Fruit fly (Drosophila melanogaster): ENCODE results near the gene kto.

kto gene

DNA sequence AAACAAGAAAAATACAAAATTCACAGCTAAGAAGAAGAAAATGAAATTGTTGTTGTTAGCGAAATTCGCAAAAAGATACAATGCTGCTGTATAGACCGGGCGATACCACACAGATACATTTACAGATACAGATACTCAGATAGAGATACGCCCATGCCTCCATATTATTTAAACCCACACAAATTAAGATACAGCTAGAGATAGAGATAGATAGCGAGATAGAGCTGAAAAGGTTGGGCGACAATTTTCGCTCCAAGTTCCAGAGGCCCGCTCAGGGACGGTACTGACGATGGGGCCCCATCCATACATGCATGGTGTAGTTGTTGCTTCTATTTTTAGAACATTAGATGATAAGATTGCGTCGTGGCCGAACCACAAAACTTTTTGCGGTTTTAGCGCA, 48.8 kb upstream of the kto start (continued):
- TF ChIP-seq CG32767 (GFP tag; IDR thresholded peaks at IDR 0.05) (no peak), CG12769 (tag; optimal IDR thresholded peaks at IDR 0.05) (peak; percentile 18), rib (GFP tag; IDR thresholded peaks at IDR 0.05) (peak; percentile 36; the same call in 1 of the 2 replicates), Atf3 (GFP tag; optimal IDR thresholded peaks at IDR 0.05) (no peak)

DNA sequence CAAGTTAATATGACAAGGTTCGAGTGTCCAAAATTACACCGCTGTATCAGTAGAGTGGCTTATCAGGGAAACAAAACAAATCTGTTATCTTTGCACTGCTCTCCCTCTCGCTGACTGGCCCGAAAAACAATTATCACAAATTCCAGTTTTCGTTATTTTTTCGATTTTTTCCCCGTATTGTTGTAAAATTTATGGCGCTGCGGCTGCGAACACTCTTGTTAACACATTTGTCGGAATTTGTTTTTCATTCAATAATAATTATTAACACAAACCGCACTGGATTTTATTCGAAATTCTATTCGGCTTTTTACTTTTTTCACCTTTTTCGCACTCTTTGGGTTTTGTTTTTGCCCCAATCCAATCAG, 45.9 kb upstream of the kto start:
- TF ChIP-seq chinmo (GFP tag; IDR thresholded peaks at IDR 0.05; ENCODE audit: partially characterized antibody) (no peak), exex (tag; optimal IDR thresholded peaks at IDR 0.05) (peak; percentile 31), Lpt (GFP tag; optimal IDR thresholded peaks at IDR 0.05) (no peak), tup (GFP tag; optimal IDR thresholded peaks at IDR 0.05) (no peak), sd (tag; optimal IDR thresholded peaks at IDR 0.05) (peak; percentile 68)

DNA sequence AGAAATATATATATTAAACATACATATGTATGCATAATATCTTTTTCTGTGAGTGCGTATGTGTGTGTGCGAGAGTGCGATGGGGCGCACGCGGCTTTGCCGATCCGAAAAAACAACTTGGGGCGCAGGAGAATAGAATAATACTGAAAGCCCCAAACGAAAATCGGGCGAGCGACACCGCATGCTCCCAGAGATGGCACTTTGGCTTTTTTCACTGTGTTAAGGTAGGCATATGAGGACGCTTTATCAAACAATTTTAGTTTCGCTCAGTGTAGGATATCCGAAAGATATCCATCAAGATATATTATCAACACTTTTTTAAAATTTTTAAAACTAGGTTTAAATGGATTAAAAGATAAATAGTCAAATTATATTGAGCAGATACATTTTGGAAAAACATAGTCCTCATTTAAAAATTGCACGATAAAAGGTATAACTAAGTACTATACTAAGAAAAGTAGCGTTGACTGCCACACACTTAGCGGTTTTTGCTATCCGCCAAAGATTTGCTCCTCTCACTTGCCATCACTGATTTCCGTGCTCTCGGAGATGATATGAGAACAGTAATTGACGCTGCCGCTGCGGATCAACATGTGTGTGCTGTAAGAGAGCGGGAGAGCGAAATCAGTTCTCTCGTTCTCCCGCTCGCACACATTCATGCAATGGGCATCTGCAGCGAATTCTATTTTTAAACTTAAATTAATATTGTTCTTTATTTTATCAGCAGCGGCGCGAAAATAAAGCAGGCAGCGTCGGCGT, 45.3 kb upstream of the kto start:
- TF ChIP-seq Elba2 (GFP tag; optimal IDR thresholded peaks at IDR 0.05) (no peak), Oaz (GFP tag; IDR thresholded peaks at IDR 0.05) (no peak), Dp (GFP tag; optimal IDR thresholded peaks at IDR 0.05) (no peak), esg (GFP tag; conservative IDR thresholded peaks at IDR 0.05) (peak; percentile 38), ham (GFP tag; IDR thresholded peaks at IDR 0.05) (no peak), CG17186 (GFP tag; optimal IDR thresholded peaks at IDR 0.05) (no peak), CG15269 (tag; optimal IDR thresholded peaks at IDR 0.05) (peak; percentile 37), Rfx (GFP tag; IDR thresholded peaks at IDR 0.05) (peak; percentile 56), CG32532 (GFP tag; IDR thresholded peaks at IDR 0.05) (peak; percentile 37; the same call in 1 of the 2 replicates), Hsf (GFP tag; optimal IDR thresholded peaks at IDR 0.05) (peak; percentile 65), jumu (GFP tag; optimal IDR thresholded peaks at IDR 0.05) (peak; percentile 61), ftz-f1 (GFP tag; optimal IDR thresholded peaks at IDR 0.05) (no peak), bcd (GFP tag; optimal IDR thresholded peaks at IDR 0.05) (peak; percentile 79), CG10147 (GFP tag; optimal IDR thresholded peaks at IDR 0.05) (peak; percentile 71), CG12391 (tag; optimal IDR thresholded peaks at IDR 0.05) (peak; percentile 78), slbo (GFP tag; IDR thresholded peaks at IDR 0.05) (peak; percentile 66), her (GFP tag; optimal IDR thresholded peaks at IDR 0.05) (no peak), stwl (tag; optimal IDR thresholded peaks at IDR 0.05) (no peak), dati (GFP tag; IDR thresholded peaks at IDR 0.05) (no peak), nerfin-1 (tag; optimal IDR thresholded peaks at IDR 0.05) (peak; percentile 7), rib (GFP tag; IDR thresholded peaks at IDR 0.05) (peak; percentile 11), twi (tag; optimal IDR thresholded peaks at IDR 0.05) (peak; percentile 81), CG10543 (GFP tag; optimal IDR thresholded peaks at IDR 0.05) (peak; percentile 80), CG12744 (GFP tag; optimal IDR thresholded peaks at IDR 0.05) (peak; percentile 40), fd3F (GFP tag; optimal IDR thresholded peaks at IDR 0.05) (peak; percentile 49), Lim3 (GFP tag; IDR thresholded peaks at IDR 0.05) (no peak), stc (GFP tag; IDR thresholded peaks at IDR 0.05) (peak; percentile 25; the same call in 1 of the 2 replicates), odd (GFP tag; optimal IDR thresholded peaks at IDR 0.05) (no peak), CG4730 (GFP tag; IDR thresholded peaks at IDR 0.05) (no peak), al (GFP tag; IDR thresholded peaks at IDR 0.05) (peak; percentile 10; the same call in 1 of the 2 replicates), Oli (tag; optimal IDR thresholded peaks at IDR 0.05) (peak; percentile 74), p53 (GFP tag; optimal IDR thresholded peaks at IDR 0.05) (peak; percentile 42), zfh2 (GFP tag; optimal IDR thresholded peaks at IDR 0.05) (peak; percentile 70), ewg (GFP tag; optimal IDR thresholded peaks at IDR 0.05) (peak; percentile 55), Ssrp (tag; optimal IDR thresholded peaks at IDR 0.05) (peak; percentile 64), hb (GFP tag; IDR thresholded peaks at IDR 0.05; ENCODE audit: partially characterized antibody) (no peak), row (GFP tag; IDR thresholded peaks at IDR 0.05) (peak; percentile 95), CG33213 (GFP tag; optimal IDR thresholded peaks at IDR 0.05) (no peak)

Measured in whole organism, embryonic.